Worm (Caenorhabditis elegans) whole organism, L4 larva: ENCODE measurements around the gene frpr-16.

Experiments
- D1046.2 ChIP-seq: fragments of 200-800 bp; sonication (Bioruptor generic); IDR thresholded peaks from 2 replicates; pipeline ENCODE4 v1.3.6; 2022; ENCODE audit warnings: missing genetic modification characterization, missing compliant biosample characterization
- F26F4.8 ChIP-seq: fragments of 200-800 bp; sonication (Bioruptor generic); conservative IDR thresholded peaks from 2 replicates; pipeline ENCODE4 v1.3.6; 2022; ENCODE audit warnings: missing genetic modification characterization, missing compliant biosample characterization
- T26A8.4 ChIP-seq: fragments of 200-800 bp; sonication (Bioruptor generic); IDR thresholded peaks from 2 replicates; pipeline ENCODE4 v1.3.6; 2022; ENCODE audit warnings: missing genetic modification characterization, missing compliant biosample characterization
- Y48G9A.11 ChIP-seq: fragments of 200-800 bp; sonication (Bioruptor generic); IDR thresholded peaks from 2 replicates; pipeline ENCODE4 v1.3.6; 2022; ENCODE audit warnings: missing genetic modification reagents, missing genetic modification characterization, missing compliant biosample characterization
- ZK337.2 ChIP-seq: fragments of 200-800 bp; sonication (Bioruptor generic); IDR thresholded peaks from 2 replicates; pipeline ENCODE4 v1.3.6; 2022; ENCODE audit warnings: missing genetic modification reagents, missing genetic modification characterization, missing compliant biosample characterization
- arid-1 ChIP-seq: fragments of 200-800 bp; sonication (Bioruptor generic); conservative IDR thresholded peaks from 2 replicates; pipeline ENCODE4 v1.3.6; 2022; ENCODE audit warnings: missing genetic modification reagents, missing genetic modification characterization, missing compliant biosample characterization
- ceh-82 ChIP-seq: sonication (generic microtip); optimal IDR thresholded peaks from 2 replicates; lab custom pipeline; 2017; ENCODE audit warnings: missing biosample characterization, missing genetic modification characterization
- daf-12 ChIP-seq: fragments of 150-350 bp; optimal IDR thresholded peaks from 2 replicates; lab custom pipeline; 2014; ENCODE audit warnings: missing biosample characterization, missing genetic modification reagents, missing genetic modification characterization
- daf-16 ChIP-seq, 3 experiments: sonication (generic microtip); optimal IDR thresholded peaks; 2 replicates each; lab custom pipeline; 2016 to 2017; ENCODE audit warnings: missing genetic modification characterization in 3 of 3, missing genetic modification reagents in 3 of 3, mild to moderate bottlenecking in 2 of 3, missing compliant biosample characterization in 2 of 3, missing biosample characterization in 1 of 3, moderate library complexity in 1 of 3
- dmd-6 ChIP-seq: fragments of 200-800 bp; sonication (Bioruptor generic); IDR thresholded peaks from 2 replicates; pipeline ENCODE4 v1.3.6; 2022; ENCODE audit warnings: missing genetic modification reagents, missing genetic modification characterization, missing compliant biosample characterization
- dmd-8 ChIP-seq: fragments of 200-800 bp; sonication (Bioruptor generic); IDR thresholded peaks from 2 replicates; pipeline ENCODE4 v1.3.6; 2022; ENCODE audit warnings: missing genetic modification characterization, missing compliant biosample characterization
- dmd-9 ChIP-seq: fragments of 200-800 bp; sonication (Bioruptor generic); IDR thresholded peaks from 2 replicates; pipeline ENCODE4 v1.3.6; 2022; ENCODE audit warnings: missing genetic modification reagents, missing genetic modification characterization, missing compliant biosample characterization
- dpl-1 ChIP-seq: fragments of 150-350 bp; optimal IDR thresholded peaks from 2 replicates; lab custom pipeline; 2014; ENCODE audit warnings: missing biosample characterization, missing genetic modification reagents, missing genetic modification characterization
- dve-1 ChIP-seq: sonication (generic microtip); optimal IDR thresholded peaks from 2 replicates; lab custom pipeline; 2017; ENCODE audit warnings: antibody characterized with exemption, mild to moderate bottlenecking, missing genetic modification characterization, missing compliant biosample characterization; ENCODE audit not compliant: insufficient read depth
- egl-43 ChIP-seq: fragments of 200-800 bp; sonication (Bioruptor generic); IDR thresholded peaks from 2 replicates; pipeline ENCODE4 v1.3.6; 2022; ENCODE audit warnings: missing genetic modification reagents, missing genetic modification characterization, missing compliant biosample characterization
- fkh-10 ChIP-seq: fragments of 150-350 bp; optimal IDR thresholded peaks from 2 replicates; lab custom pipeline; 2014; ENCODE audit warnings: missing biosample characterization, missing genetic modification reagents, missing genetic modification characterization
- fos-1 ChIP-seq: fragments of 150-350 bp; optimal IDR thresholded peaks from 2 replicates; lab custom pipeline; 2014; ENCODE audit warnings: missing biosample characterization, missing genetic modification characterization
- hlh-11 ChIP-seq: fragments of 200-800 bp; sonication (Bioruptor generic); optimal IDR thresholded peaks from 2 replicates; lab custom pipeline; 2018; ENCODE audit warnings: mild to moderate bottlenecking, missing genetic modification characterization, missing compliant biosample characterization
- lim-7 ChIP-seq: fragments of 200-800 bp; sonication (Bioruptor generic); IDR thresholded peaks from 2 replicates; pipeline ENCODE4 v1.3.6; 2022; ENCODE audit warnings: missing genetic modification characterization, missing compliant biosample characterization
- lin-1 ChIP-seq: fragments of 200-800 bp; sonication (Bioruptor generic); IDR thresholded peaks from 2 replicates; pipeline ENCODE4 v1.3.6; 2022; ENCODE audit warnings: missing genetic modification reagents, missing genetic modification characterization, missing compliant biosample characterization
- lin-38 ChIP-seq: fragments of 200-800 bp; sonication (Bioruptor generic); IDR thresholded peaks from 2 replicates; pipeline ENCODE4 v1.3.6; 2022; ENCODE audit warnings: missing genetic modification reagents, missing genetic modification characterization, missing compliant biosample characterization
- lir-3 ChIP-seq: sonication (generic microtip); optimal IDR thresholded peaks from 2 replicates; lab custom pipeline; 2016; ENCODE audit warnings: mild to moderate bottlenecking, missing genetic modification characterization, missing compliant biosample characterization
- lsy-2 ChIP-seq, 2 experiments: fragments of 150-350 bp in 1 of 2; sonication (generic microtip) in 1 of 2; optimal IDR thresholded peaks; 2 replicates each; lab custom pipeline; 2014 to 2017; ENCODE audit warnings: missing biosample characterization in 2 of 2, missing genetic modification characterization in 2 of 2
- madf-5 ChIP-seq, 2 experiments: fragments of 200-800 bp; sonication (Bioruptor generic); IDR thresholded peaks; 2 replicates each; pipeline ENCODE4 v1.3.6; 2022; ENCODE audit warnings: missing compliant biosample characterization in 2 of 2, missing genetic modification characterization in 2 of 2
- madf-9 ChIP-seq: fragments of 200-800 bp; sonication (Bioruptor generic); conservative IDR thresholded peaks from 2 replicates; pipeline ENCODE4 v1.3.6; 2022; ENCODE audit warnings: missing genetic modification reagents, missing genetic modification characterization, missing compliant biosample characterization
- mes-2 ChIP-seq: sonication (generic microtip); optimal IDR thresholded peaks from 2 replicates; lab custom pipeline; 2016; ENCODE audit warnings: missing genotype, mild to moderate bottlenecking, missing genetic modification characterization, missing compliant biosample characterization; ENCODE audit not compliant: poor library complexity, severe bottlenecking
- mxl-2 ChIP-seq: fragments of 200-800 bp; sonication (Bioruptor generic); conservative IDR thresholded peaks from 2 replicates; pipeline ENCODE4 v1.3.6; 2022; ENCODE audit warnings: missing genetic modification reagents, missing genetic modification characterization, missing compliant biosample characterization
- nhr-10 ChIP-seq: fragments of 150-350 bp; optimal IDR thresholded peaks from 2 replicates; lab custom pipeline; 2014; ENCODE audit warnings: missing biosample characterization, missing genetic modification characterization
- nhr-28 ChIP-seq: fragments of 150-350 bp; optimal IDR thresholded peaks from 2 replicates; lab custom pipeline; 2014; ENCODE audit warnings: missing biosample characterization, missing genetic modification characterization
- nhr-48 ChIP-seq: sonication (generic microtip); optimal IDR thresholded peaks from 2 replicates; lab custom pipeline; 2016; ENCODE audit warnings: mild to moderate bottlenecking, missing genetic modification characterization, missing compliant biosample characterization
- nhr-77 ChIP-seq: fragments of 150-350 bp; optimal IDR thresholded peaks from 2 replicates; lab custom pipeline; 2014; ENCODE audit warnings: missing biosample characterization, missing genetic modification characterization
- php-3 ChIP-seq: fragments of 200-800 bp; sonication (Bioruptor generic); IDR thresholded peaks from 2 replicates; pipeline ENCODE4 v1.3.6; 2022; ENCODE audit warnings: missing genetic modification reagents, missing genetic modification characterization, missing compliant biosample characterization
- pqm-1 ChIP-seq: sonication (generic microtip); optimal IDR thresholded peaks from 2 replicates; lab custom pipeline; 2017; ENCODE audit warnings: missing biosample characterization, missing genetic modification characterization
- skn-1 ChIP-seq: fragments of 150-350 bp; optimal IDR thresholded peaks from 2 replicates; lab custom pipeline; 2014; ENCODE audit warnings: missing biosample characterization, missing genetic modification characterization
- snpc-1.2 ChIP-seq: fragments of 200-800 bp; sonication (Bioruptor generic); IDR thresholded peaks from 2 replicates; pipeline ENCODE4 v1.3.6; 2022; ENCODE audit warnings: missing genetic modification reagents, missing genetic modification characterization, missing compliant biosample characterization
- zfp-3 ChIP-seq: fragments of 200-800 bp; sonication (Bioruptor generic); conservative IDR thresholded peaks from 2 replicates; pipeline ENCODE4 v1.3.6; 2022; ENCODE audit warnings: missing genetic modification reagents, missing genetic modification characterization, missing compliant biosample characterization

frpr-16 gene

DNA sequence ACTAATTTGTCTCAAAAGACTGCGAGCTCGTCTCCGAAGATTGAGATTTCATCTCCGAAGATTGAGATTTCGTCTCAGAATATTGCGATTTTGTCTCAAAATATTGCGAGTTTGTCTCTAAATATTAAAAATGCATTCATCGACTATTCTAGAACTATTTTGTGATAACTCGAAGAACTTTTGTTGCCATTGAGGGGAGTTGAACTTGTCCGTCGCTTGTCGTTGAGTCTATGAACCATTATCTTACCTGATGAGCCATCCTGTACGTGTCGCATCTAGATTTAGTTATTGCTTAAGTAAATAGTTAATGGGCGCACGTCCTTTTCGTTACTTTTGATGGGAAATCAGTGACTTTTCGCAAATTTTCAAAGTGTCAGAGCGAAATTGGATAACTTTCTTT is 23.6 kb upstream of the frpr-16 start:
- TF ChIP-seq lin-1 (0 out of 2 replicates have a peak, but pooled peaks have one; percentile 23), F26F4.8 (0 out of 2 replicates have a peak, but pooled peaks have one; percentile 31), dmd-8 (0 out of 2 replicates have a peak, but pooled peaks have one; percentile 63), lim-7 (GFP tag; lab: Robert Waterston, UW) (0 out of 2 replicates have a peak, but pooled peaks have one; percentile 58), D1046.2 (GFP tag; lab: Robert Waterston, UW) (peak; percentile 67; the same call in 1 of the 2 replicates), lin-38 (GFP tag; lab: Robert Waterston, UW) (peak; percentile 65), madf-5 (GFP tag; IDR thresholded peaks at IDR 0.05; lab: Robert Waterston, UW) (0 out of 4 replicates have a peak, but pooled peaks of 1 of the 2 experiments have one; percentile 26), egl-43 (GFP tag; lab: Robert Waterston, UW) (0 out of 2 replicates have a peak, but pooled peaks have one; percentile 15), Y48G9A.11 (GFP tag; lab: Robert Waterston, UW) (peak; percentile 49; the same call in 1 of the 2 replicates), snpc-1.2 (peak; percentile 65; the same call in 1 of the 2 replicates), arid-1 (GFP tag; lab: Robert Waterston, UW) (0 out of 2 replicates have a peak, but pooled peaks have one; percentile 43)

DNA sequence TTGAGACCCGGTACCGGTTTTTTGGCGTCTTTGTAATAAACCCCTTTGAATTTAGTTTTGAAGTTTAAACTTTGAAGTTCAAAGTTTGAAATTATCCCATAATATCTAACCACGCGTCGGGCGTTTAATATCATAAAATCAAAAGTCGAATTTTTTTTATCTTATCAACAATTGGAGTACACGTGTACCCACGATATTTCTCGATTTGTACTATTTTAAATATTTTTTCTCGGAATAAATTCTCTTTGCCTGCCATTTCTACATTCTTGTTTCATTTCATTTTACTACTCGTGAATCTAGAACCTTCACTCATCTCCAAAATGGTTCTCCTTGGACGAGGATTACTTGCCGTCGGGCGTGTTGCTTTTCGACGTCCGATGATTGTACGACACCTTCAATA is 19.1 kb upstream of the frpr-16 start, which contains the start of gene gldc-1:
Gene gldc-1 (plus strand): TSS at position 301 of the 400 bp plus-strand sequence.
- TF ChIP-seq mes-2 (tag; lab: Kevin White, UChicago), result no peak
- TF ChIP-seq nhr-48 (tag; lab: Kevin White, UChicago), result peak; percentile 2
- no peak for TF ChIP-seq daf-16 (GFP tag; optimal IDR thresholded peaks at IDR 0.05; lab: Kevin White, UChicago)
- TF ChIP-seq daf-16 (tag; optimal IDR thresholded peaks at IDR 0.05; lab: Kevin White, UChicago), result peak; percentile 29
- peak; percentile 47 for TF ChIP-seq dmd-6 (GFP tag; lab: Robert Waterston, UW)

DNA sequence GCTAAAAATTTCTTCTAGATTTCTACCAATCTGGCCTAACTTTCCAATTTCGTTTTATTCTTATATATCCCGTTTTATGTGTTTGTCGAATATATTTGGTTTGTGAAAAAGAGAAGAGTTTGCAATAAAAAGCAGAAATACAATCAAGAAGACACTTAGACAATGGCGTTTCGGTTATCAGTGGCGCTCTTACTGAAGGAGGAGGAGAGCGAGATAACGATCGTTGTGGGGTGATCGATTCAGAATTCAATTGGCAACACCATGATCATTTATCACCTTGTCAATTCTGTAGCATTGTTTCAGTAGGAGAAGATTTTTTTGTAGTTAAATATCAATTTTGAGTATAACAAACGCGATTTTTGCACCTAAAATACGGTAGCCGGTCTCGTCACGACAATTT is 18.5 kb upstream of the frpr-16 start:
- TF ChIP-seq T26A8.4 (GFP tag; lab: Robert Waterston, UW), result no peak
- TF ChIP-seq nhr-48 (tag; lab: Kevin White, UChicago), result peak; percentile 26
- peak; percentile 73 for TF ChIP-seq dve-1
- TF ChIP-seq dmd-6 (GFP tag; lab: Robert Waterston, UW), result peak; percentile 71
- peak in 1 of 2 experiments; percentile 8 for TF ChIP-seq lsy-2 (tag; optimal IDR thresholded peaks at IDR 0.05; lab: Kevin White, UChicago)
- TF ChIP-seq pqm-1 (tag; lab: Kevin White, UChicago), result peak; percentile 83
- no peak for TF ChIP-seq madf-5 (GFP tag; IDR thresholded peaks at IDR 0.05; lab: Robert Waterston, UW)
- no peak for TF ChIP-seq dpl-1 (GFP tag; lab: Kevin White, UChicago)
- TF ChIP-seq nhr-28 (tag; lab: Kevin White, UChicago), result peak; percentile 82
- no peak for TF ChIP-seq fos-1
- no peak for TF ChIP-seq fkh-10 (GFP tag; lab: Kevin White, UChicago)
- TF ChIP-seq nhr-10 (tag; lab: Kevin White, UChicago), result peak; percentile 22
- TF ChIP-seq daf-12 (tag; lab: Kevin White, UChicago), result no peak
- TF ChIP-seq lin-1, result 0 out of 2 replicates have a peak, but pooled peaks have one; percentile 38
- TF ChIP-seq madf-9, result no peak
- TF ChIP-seq zfp-3 (GFP tag; lab: Robert Waterston, UW), result no peak
- TF ChIP-seq dmd-9 (GFP tag; lab: Robert Waterston, UW), result no peak
- no peak for TF ChIP-seq skn-1 (tag; lab: Kevin White, UChicago)
- peak; percentile 62 for TF ChIP-seq hlh-11
- no peak for TF ChIP-seq dmd-8
- no peak for TF ChIP-seq daf-16 (GFP tag; optimal IDR thresholded peaks at IDR 0.05; lab: Kevin White, UChicago)
- peak; percentile 39 for TF ChIP-seq daf-16 (tag; optimal IDR thresholded peaks at IDR 0.05; lab: Kevin White, UChicago)
- TF ChIP-seq nhr-77 (tag; lab: Kevin White, UChicago), result peak; percentile 31
- TF ChIP-seq mxl-2 (GFP tag; lab: Robert Waterston, UW), result no peak
- TF ChIP-seq ceh-82 (tag; lab: Kevin White, UChicago), result no peak
- TF ChIP-seq php-3 (GFP tag; lab: Robert Waterston, UW), result peak; percentile 54; the same call in 1 of the 2 replicates
- TF ChIP-seq ZK337.2, result no peak
- no peak for TF ChIP-seq lir-3 (tag; lab: Kevin White, UChicago)
- peak; percentile 5 for TF ChIP-seq mes-2 (tag; lab: Kevin White, UChicago)
